Worm (Caenorhabditis elegans): ENCODE measurements around the gene K06H6.4.

Gene K06H6.4

ce11 chrV:628527-628926 is 49.5 kb downstream of the K06H6.4 start, which contains the start of gene F48G7.9:
F48G7.9 (minus strand) TSS chrV:628627.
- no peak for TF ChIP-seq pqm-1 (tag; optimal IDR thresholded peaks at IDR 0.05)
- TF ChIP-seq elt-2 (tag; optimal IDR thresholded peaks at IDR 0.05) = no peak
- no peak for TF ChIP-seq hmg-11 (tag; optimal IDR thresholded peaks at IDR 0.05)
- TF ChIP-seq zag-1 (tag; optimal IDR thresholded peaks at IDR 0.05) = no peak
- no peak for TF ChIP-seq skn-1 (tag; optimal IDR thresholded peaks at IDR 0.05)
- no peak for TF ChIP-seq nhr-76 (tag; optimal IDR thresholded peaks at IDR 0.05)
- no peak for TF ChIP-seq nhr-237 (tag; optimal IDR thresholded peaks at IDR 0.05)
- TF ChIP-seq ceh-82 (tag; optimal IDR thresholded peaks at IDR 0.05) = no peak
- no peak for TF ChIP-seq elt-1 (tag; optimal IDR thresholded peaks at IDR 0.05)
- TF ChIP-seq nhr-25 (tag; optimal IDR thresholded peaks at IDR 0.05) = no peak
- no peak for TF ChIP-seq jun-1 (tag; optimal IDR thresholded peaks at IDR 0.05)
- TF ChIP-seq eor-1 (tag; optimal IDR thresholded peaks at IDR 0.05) = no peak

All from whole organism, L3 larva.